Fruit fly (Drosophila melanogaster) whole organism, embryonic: ENCODE measurements around the gene CG43731.

Experiments
- CG10654 ChIP-seq: fragments of 200-800 bp; sonication (Bioruptor generic); optimal IDR thresholded peaks from 2 replicates; lab custom pipeline; 2016; ENCODE audit warnings: missing biosample characterization, missing genetic modification characterization
- CG12299 ChIP-seq: fragments of 200-800 bp; sonication (Bioruptor generic); optimal IDR thresholded peaks from 2 replicates; lab custom pipeline; 2018; ENCODE audit warnings: missing biosample characterization, mild to moderate bottlenecking, missing genetic modification characterization
- CG12391 ChIP-seq: fragments of 200-800 bp; sonication (Bioruptor generic); optimal IDR thresholded peaks from 3 replicates; lab custom pipeline; 2018; ENCODE audit warnings: missing biosample characterization, mild to moderate bottlenecking, missing genetic modification characterization, moderate library complexity
- CG12769 ChIP-seq: fragments of 200-800 bp; sonication (Bioruptor generic); optimal IDR thresholded peaks from 2 replicates; lab custom pipeline; 2019; ENCODE audit warnings: missing biosample characterization, mild to moderate bottlenecking, missing genetic modification characterization, moderate library complexity
- CG13287 ChIP-seq: fragments of 200-800 bp; sonication (Bioruptor generic); IDR thresholded peaks from 2 replicates; pipeline ENCODE4 v1.3.6; 2022; ENCODE audit warnings: missing biosample characterization, missing genetic modification characterization; ENCODE audit not compliant: partially characterized antibody
- CG14667 ChIP-seq: fragments of 200-800 bp; sonication (Bioruptor generic); IDR thresholded peaks from 2 replicates; pipeline ENCODE4 v1.3.6; 2022; ENCODE audit warnings: missing biosample characterization, missing genetic modification characterization
- CG17186 ChIP-seq: fragments of 200-800 bp; sonication (Bioruptor generic); optimal IDR thresholded peaks from 3 replicates; lab custom pipeline; 2017; ENCODE audit warnings: missing biosample characterization, missing genetic modification reagents, missing genetic modification characterization
- CG17359 ChIP-seq: fragments of 200-800 bp; sonication (Bioruptor generic); optimal IDR thresholded peaks from 3 replicates; lab custom pipeline; 2018; ENCODE audit warnings: missing biosample characterization, mild to moderate bottlenecking, missing genetic modification characterization, moderate library complexity
- CG18011 ChIP-seq: fragments of 200-800 bp; sonication (Bioruptor generic); optimal IDR thresholded peaks from 2 replicates; lab custom pipeline; 2017; ENCODE audit warnings: missing biosample characterization, missing genetic modification characterization, mild to moderate bottlenecking, moderate library complexity, missing genotype
- CG18476 ChIP-seq: fragments of 200-800 bp; sonication (Bioruptor generic); optimal IDR thresholded peaks from 2 replicates; lab custom pipeline; 2016; ENCODE audit warnings: missing biosample characterization, mild to moderate bottlenecking, missing genetic modification characterization
- CG18764 ChIP-seq: fragments of 200-800 bp; sonication (Bioruptor generic); optimal IDR thresholded peaks from 3 replicates; lab custom pipeline; 2016; ENCODE audit warnings: missing biosample characterization, missing genetic modification characterization
- CG2202 ChIP-seq: fragments of 200-800 bp; sonication (Bioruptor generic); optimal IDR thresholded peaks from 2 replicates; lab custom pipeline; 2018; ENCODE audit warnings: missing biosample characterization, mild to moderate bottlenecking, missing genetic modification characterization
- CG2712 ChIP-seq: fragments of 200-800 bp; optimal IDR thresholded peaks from 3 replicates; lab custom pipeline; 2019; ENCODE audit warnings: missing biosample characterization, mild to moderate bottlenecking, missing genetic modification characterization, moderate library complexity
- CG30020 ChIP-seq: fragments of 200-800 bp; optimal IDR thresholded peaks from 2 replicates; lab custom pipeline; 2019; ENCODE audit warnings: missing biosample characterization, mild to moderate bottlenecking, missing genetic modification characterization, moderate library complexity
- CG31224 ChIP-seq: fragments of 200-800 bp; sonication (Bioruptor generic); IDR thresholded peaks from 2 replicates; pipeline ENCODE4 v1.3.6; 2022; ENCODE audit warnings: missing biosample characterization, missing genetic modification characterization
- CG31388 ChIP-seq: fragments of 200-800 bp; sonication (Bioruptor generic); optimal IDR thresholded peaks from 2 replicates; lab custom pipeline; 2016; ENCODE audit warnings: missing biosample characterization, missing genetic modification characterization
- CG32767 ChIP-seq: fragments of 200-800 bp; sonication (Bioruptor generic); IDR thresholded peaks from 2 replicates; pipeline ENCODE4 v1.3.6; 2022; ENCODE audit warnings: missing biosample characterization, missing genetic modification characterization
- CG4328 ChIP-seq: fragments of 200-800 bp; sonication (Bioruptor generic); optimal IDR thresholded peaks from 3 replicates; lab custom pipeline; 2017; ENCODE audit warnings: missing biosample characterization, missing genetic modification reagents, missing genetic modification characterization
- CG7745 ChIP-seq: fragments of 200-800 bp; sonication (Bioruptor generic); optimal IDR thresholded peaks from 2 replicates; lab custom pipeline; 2018; ENCODE audit warnings: missing biosample characterization, mild to moderate bottlenecking, missing genetic modification characterization, moderate library complexity
- CG7786 ChIP-seq: fragments of 200-800 bp; sonication (Bioruptor generic); optimal IDR thresholded peaks from 2 replicates; lab custom pipeline; 2016; ENCODE audit warnings: missing biosample characterization, missing genetic modification characterization
- CG7987 ChIP-seq: fragments of 200-800 bp; sonication (Bioruptor generic); optimal IDR thresholded peaks from 2 replicates; lab custom pipeline; 2018; ENCODE audit warnings: missing biosample characterization, mild to moderate bottlenecking, missing genetic modification characterization, moderate library complexity
- CG9437 ChIP-seq: fragments of 200-800 bp; sonication (Bioruptor generic); optimal IDR thresholded peaks from 2 replicates; lab custom pipeline; 2018; ENCODE audit warnings: missing biosample characterization, mild to moderate bottlenecking, missing genetic modification characterization
- CG9797 ChIP-seq: fragments of 200-800 bp; sonication (Bioruptor generic); optimal IDR thresholded peaks from 3 replicates; lab custom pipeline; 2018; ENCODE audit warnings: missing biosample characterization, mild to moderate bottlenecking, missing genetic modification characterization
- Camta ChIP-seq: fragments of 200-800 bp; sonication (Bioruptor generic); optimal IDR thresholded peaks from 2 replicates; lab custom pipeline; 2016; ENCODE audit warnings: missing biosample characterization, missing genetic modification characterization
- Doc3 ChIP-seq: fragments of 200-800 bp; sonication (Bioruptor generic); IDR thresholded peaks from 3 replicates; pipeline ENCODE4 v1.3.6; 2022; ENCODE audit warnings: missing biosample characterization, missing genetic modification characterization; ENCODE audit not compliant: partially characterized antibody
- Drgx ChIP-seq: fragments of 200-800 bp; sonication (Bioruptor generic); IDR thresholded peaks from 2 replicates; pipeline ENCODE4 v1.3.6; 2022; ENCODE audit warnings: missing biosample characterization, missing genetic modification characterization
- Elba2 ChIP-seq: fragments of 200-800 bp; sonication (Bioruptor generic); optimal IDR thresholded peaks from 3 replicates; lab custom pipeline; 2016; ENCODE audit warnings: missing biosample characterization, missing genetic modification characterization
- HLH4C ChIP-seq: fragments of 200-800 bp; sonication (Bioruptor generic); IDR thresholded peaks from 3 replicates; pipeline ENCODE4 v1.3.6; 2022; ENCODE audit warnings: missing biosample characterization, missing genetic modification characterization; ENCODE audit not compliant: partially characterized antibody
- Hr51 ChIP-seq, 2 experiments: fragments of 200-800 bp; sonication (Bioruptor generic); optimal IDR thresholded peaks; 2 replicates in 1 of 2; 3 replicates in 1 of 2; lab custom pipeline; 2016 to 2018; ENCODE audit warnings: missing biosample characterization in 2 of 2, missing genetic modification characterization in 2 of 2, mild to moderate bottlenecking in 1 of 2, moderate library complexity in 1 of 2
- Lhr ChIP-seq: fragments of 200-800 bp; sonication (Bioruptor generic); optimal IDR thresholded peaks from 3 replicates; lab custom pipeline; 2017; ENCODE audit warnings: mild to moderate bottlenecking, missing biosample characterization, missing genetic modification reagents, missing genetic modification characterization
- Lim3 ChIP-seq: fragments of 200-800 bp; sonication (Bioruptor generic); IDR thresholded peaks from 2 replicates; pipeline ENCODE4 v1.3.6; 2022; ENCODE audit warnings: missing biosample characterization, missing genetic modification characterization
- Meics ChIP-seq: fragments of 200-800 bp; sonication (Bioruptor generic); optimal IDR thresholded peaks from 2 replicates; lab custom pipeline; 2017; ENCODE audit warnings: missing biosample characterization, mild to moderate bottlenecking, missing genetic modification characterization
- Nf-YC ChIP-seq: fragments of 200-800 bp; optimal IDR thresholded peaks from 3 replicates; lab custom pipeline; 2019; ENCODE audit warnings: missing biosample characterization, mild to moderate bottlenecking, missing genetic modification characterization, moderate library complexity
- ap ChIP-seq: fragments of 200-800 bp; sonication (Bioruptor generic); IDR thresholded peaks from 2 replicates; pipeline ENCODE4 v1.3.6; 2022; ENCODE audit warnings: missing biosample characterization, missing genetic modification characterization
- bsh ChIP-seq, 2 experiments: fragments of 200-800 bp; sonication (Bioruptor generic); optimal IDR thresholded peaks; 2 replicates each; lab custom pipeline; 2017 to 2018; ENCODE audit warnings: mild to moderate bottlenecking in 2 of 2, missing biosample characterization in 2 of 2, missing genetic modification characterization in 2 of 2, moderate library complexity in 1 of 2
- btn ChIP-seq: fragments of 200-800 bp; sonication (Bioruptor generic); optimal IDR thresholded peaks from 2 replicates; lab custom pipeline; 2016; ENCODE audit warnings: missing biosample characterization, missing genetic modification characterization
- crc ChIP-seq: fragments of 200-800 bp; sonication (Bioruptor generic); optimal IDR thresholded peaks from 2 replicates; lab custom pipeline; 2016; ENCODE audit warnings: missing biosample characterization, missing genetic modification characterization
- dysf ChIP-seq: fragments of 200-800 bp; sonication (Bioruptor generic); IDR thresholded peaks from 3 replicates; pipeline ENCODE4 v1.3.6; 2022; ENCODE audit warnings: missing biosample characterization, missing genetic modification characterization
- hb ChIP-seq: fragments of 200-800 bp; sonication (Bioruptor generic); IDR thresholded peaks from 3 replicates; pipeline ENCODE4 v1.3.6; 2022; ENCODE audit warnings: missing biosample characterization, missing genetic modification characterization; ENCODE audit not compliant: partially characterized antibody
- her ChIP-seq: fragments of 200-800 bp; sonication (Bioruptor generic); optimal IDR thresholded peaks from 2 replicates; lab custom pipeline; 2016; ENCODE audit warnings: missing biosample characterization, missing genetic modification characterization
- lbe ChIP-seq: fragments of 200-800 bp; sonication (Bioruptor generic); optimal IDR thresholded peaks from 2 replicates; lab custom pipeline; 2016; ENCODE audit warnings: missing biosample characterization, mild to moderate bottlenecking, missing genetic modification characterization
- lov ChIP-seq, 2 experiments: fragments of 200-800 bp in 1 of 2; fragments of >200 bp in 1 of 2; sonication (Bioruptor generic) in 1 of 2; IDR thresholded peaks in 1 of 2; optimal IDR thresholded peaks in 1 of 2; 2 replicates in 1 of 2; 3 replicates in 1 of 2; pipeline versions ENCODE4 v1.3.6 to Lab custom; 2017 to 2022; ENCODE audit warnings: missing biosample characterization in 1 of 2, missing genetic modification characterization in 1 of 2
- salm ChIP-seq: fragments of 200-800 bp; sonication (Bioruptor generic); optimal IDR thresholded peaks from 2 replicates; lab custom pipeline; 2018; ENCODE audit warnings: missing biosample characterization, mild to moderate bottlenecking, missing genetic modification characterization
- sens-2 ChIP-seq: fragments of 200-800 bp; sonication (Bioruptor generic); IDR thresholded peaks from 2 replicates; pipeline ENCODE4 v1.3.6; 2022; ENCODE audit warnings: missing biosample characterization, missing genetic modification characterization
- sima ChIP-seq: fragments of 200-800 bp; sonication (Bioruptor generic); optimal IDR thresholded peaks from 2 replicates; lab custom pipeline; 2016; ENCODE audit warnings: missing biosample characterization, missing genetic modification characterization
- slp2 ChIP-seq: fragments of 200-800 bp; sonication (Bioruptor generic); optimal IDR thresholded peaks from 2 replicates; lab custom pipeline; 2016; ENCODE audit warnings: missing biosample characterization, missing genetic modification characterization
- tgo ChIP-seq: fragments of 200-800 bp; sonication (Bioruptor generic); IDR thresholded peaks from 3 replicates; pipeline ENCODE4 v1.3.6; 2022; ENCODE audit warnings: missing biosample characterization, missing genetic modification characterization

Gene CG43731

dm6 chr2L:19133465-19134365 is 31.9 kb downstream of the CG43731 start, which contains the start of gene brat:
Gene brat, plus strand, starts transcription at chr2L:19133816.
- TF ChIP-seq bsh (GFP tag; optimal IDR thresholded peaks at IDR 0.05; lab: Kevin White, UChicago) (peak in 1 of 2 experiments; percentile 6), CG2202 (tag; lab: Kevin White, UChicago) (no peak), CG30020 (peak; percentile 69), CG32767 (GFP tag; lab: Robert Waterston, UW) (no peak), her (peak; percentile 22), sens-2 (GFP tag; lab: Robert Waterston, UW) (no peak), ap (GFP tag; lab: Robert Waterston, UW) (no peak), Drgx (0 out of 2 replicates have a peak, but pooled peaks have one; percentile 21), HLH4C (peak; percentile 96), slp2 (GFP tag; lab: Kevin White, UChicago) (peak; percentile 42), CG17359 (no peak), CG13287 (GFP tag; lab: Robert Waterston, UW) (peak; percentile 93), crc (GFP tag; lab: Kevin White, UChicago) (peak; percentile 4), CG9797 (GFP tag; lab: Kevin White, UChicago) (peak; percentile 27), Elba2 (GFP tag; lab: Kevin White, UChicago) (peak; percentile 76), CG12769 (tag; lab: Kevin White, UChicago) (no peak), Hr51 (GFP tag; optimal IDR thresholded peaks at IDR 0.05; lab: Kevin White, UChicago) (peak; percentile 29 to 42), CG2712 (tag; lab: Kevin White, UChicago) (peak; percentile 61), Lim3 (GFP tag; lab: Robert Waterston, UW) (no peak), Doc3 (GFP tag; lab: Robert Waterston, UW) (peak; percentile 84), sima (GFP tag; lab: Kevin White, UChicago) (no peak), CG4328 (GFP tag; lab: Kevin White, UChicago) (peak; percentile 28), CG31224 (GFP tag; lab: Robert Waterston, UW) (0 out of 2 replicates have a peak, but pooled peaks have one; percentile 4), CG14667 (GFP tag; lab: Robert Waterston, UW) (no peak), lov (optimal IDR thresholded peaks at IDR 0.05; lab: Kevin White, UChicago) (no peak), lov (GFP tag; IDR thresholded peaks at IDR 0.05; lab: Robert Waterston, UW) (0 out of 3 replicates have a peak, but pooled peaks have one; percentile 21), tgo (GFP tag; lab: Robert Waterston, UW) (no peak), CG18011 (GFP tag; lab: Kevin White, UChicago) (peak; percentile 43), lbe (GFP tag; lab: Kevin White, UChicago) (no peak), Lhr (peak; percentile 40), dysf (GFP tag; lab: Robert Waterston, UW) (peak; percentile 56; the same call in 1 of the 3 replicates), CG17186 (GFP tag; lab: Kevin White, UChicago) (peak; percentile 46), Nf-YC (tag; lab: Kevin White, UChicago) (peak; percentile 58), CG12391 (tag; lab: Kevin White, UChicago) (peak; percentile 59), CG7987 (no peak), CG10654 (GFP tag; lab: Kevin White, UChicago) (peak; percentile 41), CG18476 (peak; percentile 5), CG7745 (tag; lab: Kevin White, UChicago) (no peak), Meics (GFP tag; lab: Kevin White, UChicago) (peak; percentile 27), CG7786 (peak; percentile 58), CG31388 (no peak), Camta (GFP tag; lab: Kevin White, UChicago) (peak; percentile 47), salm (tag; lab: Kevin White, UChicago) (no peak), CG18764 (GFP tag; lab: Kevin White, UChicago) (peak; percentile 28), btn (GFP tag; lab: Kevin White, UChicago) (no peak), hb (peak; percentile 85; the same call in 2 of the 3 replicates), CG12299 (tag; lab: Kevin White, UChicago) (peak; percentile 4), CG9437 (peak; percentile 53)
